Worm (Caenorhabditis elegans) whole organism, L2 larva: ENCODE measurements around the gene C08F1.12.

ENCODE experiments used
- F13H6.1 ChIP-seq: sonication (generic microtip); optimal IDR thresholded peaks from 2 replicates; lab custom pipeline; 2016; ENCODE audit warnings: missing genetic modification characterization, missing compliant biosample characterization
- ZK546.5 ChIP-seq: sonication (generic microtip); optimal IDR thresholded peaks from 2 replicates; lab custom pipeline; 2017; ENCODE audit warnings: missing biosample characterization, missing genetic modification characterization
- mab-5 ChIP-seq: fragments of 150-350 bp; optimal IDR thresholded peaks from 2 replicates; lab custom pipeline; 2014; ENCODE audit warnings: missing biosample characterization, missing genetic modification characterization
- snpc-4 ChIP-seq: fragments of 150-350 bp; optimal IDR thresholded peaks from 2 replicates; lab custom pipeline; 2014; ENCODE audit warnings: missing biosample characterization, missing genetic modification characterization
- zag-1 ChIP-seq: fragments of 150-350 bp; optimal IDR thresholded peaks from 2 replicates; lab custom pipeline; 2014; ENCODE audit warnings: missing biosample characterization, missing genetic modification characterization

ce11 chrII:1782474-1782873, 23.8 kb downstream of the C08F1.12 start, which contains the start of gene math-4:
- TF ChIP-seq mab-5 (tag; lab: Kevin White, UChicago): no peak
- TF ChIP-seq snpc-4 (tag; lab: Kevin White, UChicago): no peak
- no peak for TF ChIP-seq F13H6.1
- no peak for TF ChIP-seq zag-1 (tag; lab: Kevin White, UChicago)
- no peak for TF ChIP-seq ZK546.5 (tag; lab: Kevin White, UChicago)
